Worm (Caenorhabditis elegans) whole organism, mixed stage, embryonic: ENCODE measurements around the gene B0212.3.

ENCODE experiments used
- ceh-39 ChIP-seq: fragments of 150-350 bp; optimal IDR thresholded peaks from 2 replicates; lab custom pipeline; 2014; ENCODE audit warnings: missing biosample characterization, missing genetic modification characterization
- pha-4 ChIP-seq: fragments of 150-350 bp; optimal IDR thresholded peaks from 2 replicates; lab custom pipeline; 2018; ENCODE audit warnings: missing biosample characterization, missing genetic modification reagents, missing genetic modification characterization

DNA sequence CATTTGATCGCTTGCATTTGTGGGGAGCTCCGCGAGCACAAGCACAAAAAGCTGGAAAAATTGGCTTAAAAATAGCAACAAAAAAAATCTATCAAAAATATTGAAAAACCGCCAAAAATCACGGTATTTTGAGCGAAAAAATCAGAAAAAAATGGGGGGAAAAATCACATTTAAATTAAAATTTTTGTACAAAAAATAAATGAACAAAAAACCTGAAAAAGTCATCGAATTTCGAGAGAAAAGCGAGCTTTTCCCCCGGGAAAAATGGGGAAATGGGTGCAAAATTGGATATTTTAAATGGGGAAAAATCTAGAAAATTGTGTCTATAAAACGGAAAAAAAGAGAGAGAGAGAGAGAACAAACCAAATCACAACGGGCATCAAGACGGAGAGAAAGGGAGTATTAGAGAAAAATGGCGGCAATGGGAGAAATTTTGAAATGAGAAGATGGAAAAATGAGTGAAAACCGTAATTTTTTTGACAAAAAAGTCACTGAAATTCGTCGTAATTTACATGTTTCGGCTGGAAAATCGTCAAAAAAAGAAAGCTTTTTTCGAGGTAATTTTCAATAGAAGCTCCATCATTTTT lies 30.4 kb upstream of the B0212.3 start, which contains the start of gene ced-10:
- no peak for TF ChIP-seq pha-4 (tag; lab: Kevin White, UChicago)
- no peak for TF ChIP-seq ceh-39 (tag; lab: Kevin White, UChicago)
